Worm (Caenorhabditis elegans): ENCODE measurements around the gene cex-2.

- TF ChIP-seq W03F9.2 (tag; optimal IDR thresholded peaks at IDR 0.05) = no peak
- no peak for TF ChIP-seq dao-5 (tag; optimal IDR thresholded peaks at IDR 0.05)
- TF ChIP-seq him-1 (tag; optimal IDR thresholded peaks at IDR 0.05) = no peak
Observed at ce11 chrII:7842053-7842452, 6.8 kb upstream of the cex-2 start, which contains the start of gene klp-3.

All from whole organism, L4/young adult.